Worm (Caenorhabditis elegans): ENCODE results near the gene lgc-27.

Gene lgc-27

DNA sequence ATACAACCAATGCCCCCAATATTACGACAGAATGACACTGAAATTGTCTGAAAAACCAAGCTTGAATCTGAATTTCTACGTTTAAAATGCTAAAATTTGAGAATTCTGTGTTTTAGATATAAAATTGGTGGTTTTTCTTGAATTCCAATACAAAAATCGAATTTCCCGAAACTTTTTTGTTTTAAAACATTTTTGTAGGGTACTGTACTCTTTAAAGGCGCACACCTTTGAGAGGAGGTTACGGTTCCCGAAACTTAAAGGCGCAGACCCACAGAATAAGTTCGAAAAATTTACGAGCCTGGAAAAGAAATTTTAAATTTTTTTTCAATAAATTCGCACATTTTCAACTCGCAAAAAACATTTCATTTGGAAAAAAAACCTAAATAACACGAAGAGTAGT lies 44.2 kb upstream of the lgc-27 start:
- TF ChIP-seq efl-1 (GFP tag; optimal IDR thresholded peaks at IDR 0.05) (peak; percentile 42), madf-8 (GFP tag; conservative IDR thresholded peaks at IDR 0.05) (peak; percentile 98), cebp-2 (GFP tag; IDR thresholded peaks at IDR 0.05) (no peak), tbp1 (GFP tag; optimal IDR thresholded peaks at IDR 0.05) (peak; percentile 33), pbrm-1 (GFP tag; IDR thresholded peaks at IDR 0.05) (peak; percentile 58; the same call in 1 of the 2 replicates), Y56A3A.18 (GFP tag; IDR thresholded peaks at IDR 0.05) (no peak), rcor-1 (GFP tag; IDR thresholded peaks at IDR 0.05) (peak; percentile 35; the same call in 1 of the 2 replicates), madf-6 (GFP tag; IDR thresholded peaks at IDR 0.05) (peak; percentile 98), ceh-40 (GFP tag; IDR thresholded peaks at IDR 0.05) (no peak), lsl-1 (GFP tag; optimal IDR thresholded peaks at IDR 0.05) (peak; percentile 99), lin-35 (GFP tag; optimal IDR thresholded peaks at IDR 0.05) (no peak), snpc-3.4 (tag; optimal IDR thresholded peaks at IDR 0.05) (no peak), hsf-1 (GFP tag; IDR thresholded peaks at IDR 0.05) (peak; percentile 42; the same call in 1 of the 2 replicates), dpl-1 (GFP tag; optimal IDR thresholded peaks at IDR 0.05) (peak; percentile 42), dpff-1 (tag; optimal IDR thresholded peaks at IDR 0.05) (no peak), Y95B8A.8 (GFP tag; IDR thresholded peaks at IDR 0.05) (no peak), Y79H2A.3 (GFP tag; conservative IDR thresholded peaks at IDR 0.05) (no peak), mes-4 (tag; optimal IDR thresholded peaks at IDR 0.05) (no peak), B0019.2 (GFP tag; conservative IDR thresholded peaks at IDR 0.05) (peak; percentile 67), D2030.7 (GFP tag; IDR thresholded peaks at IDR 0.05) (peak; percentile 80), ceh-91 (GFP tag; IDR thresholded peaks at IDR 0.05) (peak; percentile 83), athp-1 (tag; optimal IDR thresholded peaks at IDR 0.05) (peak; percentile 74), hmg-1.2 (GFP tag; IDR thresholded peaks at IDR 0.05) (peak; percentile 21; the same call in 1 of the 2 replicates), dox-1 (GFP tag; IDR thresholded peaks at IDR 0.05) (peak; percentile 42; the same call in 1 of the 2 replicates), F33H1.4 (GFP tag; IDR thresholded peaks at IDR 0.05) (peak; percentile 73), F49E8.2 (tag; optimal IDR thresholded peaks at IDR 0.05; ENCODE audit: insufficient read depth) (peak; percentile 46), snpc-1.1 (tag; optimal IDR thresholded peaks at IDR 0.05; ENCODE audit: insufficient read depth) (no peak), xnd-1 (tag; optimal IDR thresholded peaks at IDR 0.05) (peak; percentile 94), C17E4.6 (GFP tag; IDR thresholded peaks at IDR 0.05) (no peak), cebp-1 (GFP tag; IDR thresholded peaks at IDR 0.05) (no peak), cebp-1 (tag; optimal IDR thresholded peaks at IDR 0.05) (no peak), Y53G8AR.9 (GFP tag; conservative IDR thresholded peaks at IDR 0.05) (no peak), mcd-1 (GFP tag; IDR thresholded peaks at IDR 0.05) (no peak; the same call in 1 of the 2 replicates), him-1 (tag; optimal IDR thresholded peaks at IDR 0.05) (peak; percentile 21)

ce11 chrII:4606687-4607297 lies 42.1 kb upstream of the lgc-27 start:
- TF ChIP-seq lsy-27 (tag; optimal IDR thresholded peaks at IDR 0.05; ENCODE audit: borderline replicate concordance, insufficient read depth) (no peak), K11D2.4 (GFP tag; IDR thresholded peaks at IDR 0.05) (no peak), nhr-80 (tag; optimal IDR thresholded peaks at IDR 0.05) (peak; percentile 50), ceh-27 (GFP tag; optimal IDR thresholded peaks at IDR 0.05) (peak; percentile 31)
